Fruit fly (Drosophila melanogaster) whole organism, pupa: ENCODE data around the gene Vps16A.

Experiments used
- CG10348 ChIP-seq: fragments of 200-800 bp; sonication (Bioruptor generic); IDR thresholded peaks from 2 replicates; pipeline ENCODE4 v1.3.6; 2022; ENCODE audit warnings: missing biosample characterization, missing genetic modification characterization
- CG12605 ChIP-seq: fragments of 200-800 bp; sonication (Bioruptor generic); IDR thresholded peaks from 2 replicates; pipeline ENCODE4 v1.3.6; 2022; ENCODE audit warnings: missing biosample characterization, missing genetic modification characterization
- CG13204 ChIP-seq: fragments of 200-800 bp; sonication (Bioruptor generic); optimal IDR thresholded peaks from 2 replicates; lab custom pipeline; 2018; ENCODE audit warnings: missing biosample characterization, mild to moderate bottlenecking, missing genetic modification characterization, moderate library complexity
- CG14655 ChIP-seq: fragments of 200-800 bp; sonication (Bioruptor generic); optimal IDR thresholded peaks from 3 replicates; lab custom pipeline; 2017; ENCODE audit warnings: mild to moderate bottlenecking, missing biosample characterization, missing genetic modification reagents, missing genetic modification characterization
- CG15710 ChIP-seq: fragments of 200-800 bp; sonication (Bioruptor generic); optimal IDR thresholded peaks from 2 replicates; lab custom pipeline; 2018; ENCODE audit warnings: missing biosample characterization, mild to moderate bottlenecking, missing genetic modification characterization, moderate library complexity
- CG17806 ChIP-seq: fragments of 200-800 bp; sonication (Bioruptor generic); optimal IDR thresholded peaks from 2 replicates; lab custom pipeline; 2018; ENCODE audit warnings: missing biosample characterization, mild to moderate bottlenecking, missing genetic modification characterization, moderate library complexity
- CG32121 ChIP-seq: fragments of 200-800 bp; sonication (Bioruptor generic); IDR thresholded peaks from 2 replicates; pipeline ENCODE4 v1.3.6; 2022; ENCODE audit warnings: missing biosample characterization, missing genetic modification characterization
- CG34367 ChIP-seq: fragments of 200-800 bp; sonication (Bioruptor generic); optimal IDR thresholded peaks from 2 replicates; lab custom pipeline; 2018; ENCODE audit warnings: missing biosample characterization, mild to moderate bottlenecking, missing genetic modification characterization
- CG4496 ChIP-seq: fragments of 200-800 bp; sonication (Bioruptor generic); IDR thresholded peaks from 3 replicates; pipeline ENCODE4 v1.3.6; 2022; ENCODE audit warnings: missing biosample characterization, missing genetic modification characterization
- CG8159 ChIP-seq: fragments of 200-800 bp; sonication (Bioruptor generic); optimal IDR thresholded peaks from 3 replicates; lab custom pipeline; 2018; ENCODE audit warnings: missing biosample characterization, mild to moderate bottlenecking, missing genetic modification characterization, moderate library complexity
- CG8301 ChIP-seq: fragments of 200-800 bp; sonication (Bioruptor generic); optimal IDR thresholded peaks from 2 replicates; lab custom pipeline; 2018; ENCODE audit warnings: missing biosample characterization, mild to moderate bottlenecking, missing genetic modification characterization
- CG9948 ChIP-seq: fragments of 200-800 bp; sonication (Bioruptor generic); optimal IDR thresholded peaks from 2 replicates; lab custom pipeline; 2018; ENCODE audit warnings: missing biosample characterization, mild to moderate bottlenecking, missing genetic modification characterization, moderate library complexity
- D1 ChIP-seq: fragments of 200-800 bp; sonication (Bioruptor generic); optimal IDR thresholded peaks from 2 replicates; lab custom pipeline; 2018; ENCODE audit warnings: missing biosample characterization, mild to moderate bottlenecking, missing genetic modification characterization, moderate library complexity
- EcR ChIP-seq: fragments of 200-800 bp; sonication (Bioruptor generic); optimal IDR thresholded peaks from 3 replicates; lab custom pipeline; 2019; ENCODE audit warnings: missing biosample characterization, missing genetic modification characterization, mild to moderate bottlenecking, moderate library complexity, missing genetic modification reagents
- Ets98B ChIP-seq: fragments of 200-800 bp; sonication (Bioruptor generic); IDR thresholded peaks from 2 replicates; pipeline ENCODE4 v1.3.6; 2022; ENCODE audit warnings: missing biosample characterization, missing genetic modification characterization
- Pif1A ChIP-seq: fragments of 200-800 bp; sonication (Bioruptor generic); optimal IDR thresholded peaks from 3 replicates; lab custom pipeline; 2016; ENCODE audit warnings: missing biosample characterization, missing genetic modification characterization
- Pif1B ChIP-seq: fragments of 200-800 bp; sonication (Bioruptor generic); optimal IDR thresholded peaks from 3 replicates; lab custom pipeline; 2016; ENCODE audit warnings: missing biosample characterization, missing genetic modification characterization
- Snoo ChIP-seq: fragments of 200-800 bp; sonication (Bioruptor generic); optimal IDR thresholded peaks from 3 replicates; lab custom pipeline; 2017; ENCODE audit warnings: missing biosample characterization, mild to moderate bottlenecking, missing genetic modification characterization, inconsistent platforms
- fd96Ca ChIP-seq: fragments of 200-800 bp; sonication (Bioruptor generic); IDR thresholded peaks from 3 replicates; pipeline ENCODE4 v1.3.6; 2022; ENCODE audit warnings: missing biosample characterization, missing genetic modification characterization
- gl ChIP-seq: fragments of 200-800 bp; sonication (Bioruptor generic); optimal IDR thresholded peaks from 2 replicates; lab custom pipeline; 2018; ENCODE audit warnings: missing biosample characterization, mild to moderate bottlenecking, missing genetic modification characterization
- rn ChIP-seq: fragments of 200-800 bp; sonication (Bioruptor generic); IDR thresholded peaks from 2 replicates; pipeline ENCODE4 v1.3.6; 2022; ENCODE audit warnings: missing biosample characterization, missing genetic modification characterization

Vps16A gene

DNA sequence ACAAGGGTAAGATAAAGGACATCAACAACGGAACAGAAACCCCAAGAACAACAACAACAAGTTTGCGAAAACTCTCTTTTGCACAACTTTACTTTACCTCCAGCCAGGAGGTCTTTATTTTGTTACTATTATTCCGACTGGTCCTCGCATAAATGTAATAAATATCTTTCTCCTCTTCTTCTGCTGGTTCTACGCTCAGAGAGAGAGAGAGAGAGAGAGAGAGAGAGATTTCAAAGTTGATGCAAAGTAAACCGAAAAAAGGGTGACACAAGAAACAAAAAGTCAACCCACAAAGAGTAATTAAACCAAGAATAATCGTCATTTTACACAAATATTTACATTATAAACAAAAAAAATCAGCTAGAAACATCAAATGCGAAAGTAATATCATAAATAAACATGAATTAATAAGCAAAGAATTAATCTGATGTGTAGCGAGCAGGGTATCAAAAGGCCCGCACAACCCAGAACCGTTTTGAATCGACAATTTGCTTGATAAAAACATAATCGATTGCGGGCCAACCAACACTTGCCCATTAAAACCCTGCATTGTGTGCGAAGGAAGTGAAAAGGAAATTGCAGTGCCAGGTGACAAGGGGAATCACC lies 36.7 kb upstream of the Vps16A start:
- no peak; the same call in 2 of the 3 replicates for TF ChIP-seq fd96Ca (GFP tag; lab: Robert Waterston, UW)
- TF ChIP-seq Ets98B (GFP tag; lab: Robert Waterston, UW): no peak
- TF ChIP-seq CG14655 (GFP tag; lab: Kevin White, UChicago): peak; percentile 54
- TF ChIP-seq rn (GFP tag; lab: Robert Waterston, UW): no peak
- TF ChIP-seq CG17806: peak; percentile 65
- TF ChIP-seq CG4496: peak; percentile 58; the same call in 1 of the 3 replicates
- peak; percentile 48 for TF ChIP-seq Pif1B (GFP tag; lab: Kevin White, UChicago)
- TF ChIP-seq Snoo (tag; lab: Kevin White, UChicago): peak; percentile 42
- TF ChIP-seq CG10348 (GFP tag; lab: Robert Waterston, UW): no peak
- TF ChIP-seq CG9948 (tag; lab: Kevin White, UChicago): peak; percentile 52
- TF ChIP-seq CG8301 (tag; lab: Kevin White, UChicago): peak; percentile 42
- peak; percentile 77 for TF ChIP-seq CG8159
- TF ChIP-seq EcR: no peak
- peak; percentile 54 for TF ChIP-seq Pif1A (GFP tag; lab: Kevin White, UChicago)
- TF ChIP-seq CG15710 (tag; lab: Kevin White, UChicago): peak; percentile 38
- peak; percentile 12 for TF ChIP-seq D1
- TF ChIP-seq CG34367 (tag; lab: Kevin White, UChicago): peak; percentile 57
- no peak for TF ChIP-seq CG13204 (GFP tag; lab: Kevin White, UChicago)
- TF ChIP-seq CG12605 (GFP tag; lab: Robert Waterston, UW): peak; percentile 57; the same call in 1 of the 2 replicates
- no peak for TF ChIP-seq gl (tag; lab: Kevin White, UChicago)
- TF ChIP-seq CG32121 (GFP tag; lab: Robert Waterston, UW): 0 out of 2 replicates have a peak, but pooled peaks have one; percentile 23

DNA sequence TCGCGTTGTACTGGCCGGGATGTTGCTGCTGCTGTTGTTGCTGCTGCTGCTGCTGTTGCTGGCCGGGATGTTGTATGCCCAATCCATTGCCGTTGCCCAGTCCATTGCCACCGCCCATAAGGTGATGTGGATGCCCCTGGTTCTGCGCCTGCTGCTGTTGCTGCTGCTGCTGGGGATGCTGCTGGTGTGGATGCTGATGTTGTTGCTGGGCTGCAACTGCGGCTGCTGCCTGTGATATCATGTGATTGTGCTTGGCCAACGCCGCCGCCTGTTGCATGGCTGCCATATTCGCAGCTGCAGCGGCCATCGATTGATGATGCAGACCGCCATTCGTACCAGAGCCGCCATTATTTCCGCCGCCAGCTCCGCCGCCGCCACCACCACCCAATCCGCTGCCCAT lies 34.5 kb upstream of the Vps16A start:
- TF ChIP-seq rn (GFP tag; lab: Robert Waterston, UW) (no peak), D1 (no peak), CG13204 (GFP tag; lab: Kevin White, UChicago) (no peak), CG12605 (GFP tag; lab: Robert Waterston, UW) (no peak), CG4496 (no peak), CG32121 (GFP tag; lab: Robert Waterston, UW) (no peak), CG8301 (tag; lab: Kevin White, UChicago) (no peak), CG17806 (no peak), CG14655 (GFP tag; lab: Kevin White, UChicago) (no peak), CG15710 (tag; lab: Kevin White, UChicago) (no peak), Ets98B (GFP tag; lab: Robert Waterston, UW) (no peak), CG8159 (no peak), Pif1B (GFP tag; lab: Kevin White, UChicago) (no peak), EcR (no peak), CG10348 (GFP tag; lab: Robert Waterston, UW) (no peak), CG34367 (tag; lab: Kevin White, UChicago) (no peak), Pif1A (GFP tag; lab: Kevin White, UChicago) (no peak)

- TF ChIP-seq CG17806 (no peak), Pif1B (GFP tag; lab: Kevin White, UChicago) (no peak), EcR (no peak), CG15710 (tag; lab: Kevin White, UChicago) (no peak)
These were observed 33.1 kb upstream of the Vps16A start for dm6 chr3R:9233763-9234162.

DNA sequence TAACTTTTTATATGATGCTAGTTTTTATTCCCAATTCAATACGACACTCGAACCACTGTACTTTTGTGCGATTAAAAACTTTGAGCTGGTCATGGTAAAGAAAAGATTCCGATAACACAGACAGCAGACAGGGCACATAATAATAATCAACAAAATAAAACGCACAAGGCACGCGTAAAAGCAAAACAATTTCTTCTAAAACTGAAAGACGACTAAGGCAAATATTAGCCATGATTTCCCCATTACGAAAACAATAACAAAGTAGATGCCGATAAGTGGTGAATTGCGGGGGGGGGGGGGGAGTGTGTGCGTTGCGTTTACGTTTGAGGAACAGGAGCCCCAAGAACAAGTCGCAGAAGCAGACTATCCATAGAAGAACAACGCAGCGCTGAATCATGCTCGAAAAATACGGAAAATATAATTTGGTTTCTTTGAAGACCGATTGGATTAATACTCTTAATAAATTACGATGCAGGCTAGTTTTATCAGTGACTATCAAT lies 32.0 kb upstream of the Vps16A start:
- peak; percentile 0 for TF ChIP-seq Pif1B (GFP tag; lab: Kevin White, UChicago)
- no peak for TF ChIP-seq D1

DNA sequence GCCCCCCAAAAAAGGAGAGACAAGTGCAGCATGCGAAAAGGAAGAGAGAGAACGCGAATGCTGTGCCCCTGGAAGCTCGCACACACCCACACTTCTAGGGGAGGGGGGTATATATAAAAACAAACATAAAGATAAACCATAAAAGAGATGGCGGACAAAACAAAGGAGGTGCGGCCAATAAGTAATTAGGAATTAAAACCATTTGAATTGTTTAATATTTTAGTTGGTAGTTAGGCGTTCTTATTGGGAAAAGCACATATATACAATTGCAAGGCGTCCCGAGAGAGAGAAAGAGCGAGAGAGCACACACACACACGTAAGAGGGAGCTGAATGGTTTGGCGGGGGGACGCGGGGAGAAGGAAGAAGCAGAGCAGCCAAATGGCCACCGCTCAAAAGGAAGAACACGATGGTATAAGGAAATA lies 30.7 kb upstream of the Vps16A start:
- TF ChIP-seq CG13204 (GFP tag; lab: Kevin White, UChicago) (peak; percentile 15), EcR (no peak), CG15710 (tag; lab: Kevin White, UChicago) (no peak), CG10348 (GFP tag; lab: Robert Waterston, UW) (no peak), CG14655 (GFP tag; lab: Kevin White, UChicago) (no peak), CG8301 (tag; lab: Kevin White, UChicago) (no peak), CG12605 (GFP tag; lab: Robert Waterston, UW) (no peak), CG4496 (no peak), CG17806 (no peak), Ets98B (GFP tag; lab: Robert Waterston, UW) (0 out of 2 replicates have a peak, but pooled peaks have one; percentile 8), CG32121 (GFP tag; lab: Robert Waterston, UW) (no peak), CG34367 (tag; lab: Kevin White, UChicago) (peak; percentile 3), D1 (no peak)

DNA sequence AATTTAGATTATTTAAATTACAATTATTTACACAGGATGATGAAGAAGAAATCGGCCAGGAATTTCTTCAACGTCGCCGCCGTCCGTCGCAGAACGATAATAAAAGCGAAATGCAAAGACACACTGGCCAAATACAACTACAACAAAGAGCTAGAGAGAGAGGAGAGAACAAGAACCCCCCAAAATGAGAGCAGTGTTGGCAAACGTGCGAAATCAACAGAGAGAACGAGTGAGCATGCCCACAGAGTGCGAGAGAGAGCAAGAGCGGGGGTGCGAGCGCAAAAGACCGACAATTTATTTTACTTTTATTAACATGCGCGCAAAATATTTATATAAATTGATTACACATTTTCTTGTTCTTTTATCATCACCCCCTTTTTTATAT lies 29.9 kb upstream of the Vps16A start:
- TF ChIP-seq gl (tag; lab: Kevin White, UChicago): no peak
- no peak for TF ChIP-seq D1
- peak; percentile 29 for TF ChIP-seq Pif1B (GFP tag; lab: Kevin White, UChicago)
- TF ChIP-seq CG12605 (GFP tag; lab: Robert Waterston, UW): peak; percentile 41
- TF ChIP-seq CG34367 (tag; lab: Kevin White, UChicago): no peak
- TF ChIP-seq rn (GFP tag; lab: Robert Waterston, UW): no peak
- TF ChIP-seq CG10348 (GFP tag; lab: Robert Waterston, UW): no peak
- TF ChIP-seq Snoo (tag; lab: Kevin White, UChicago): peak; percentile 26
- peak; percentile 39 for TF ChIP-seq Pif1A (GFP tag; lab: Kevin White, UChicago)
- TF ChIP-seq Ets98B (GFP tag; lab: Robert Waterston, UW): peak; percentile 43; the same call in 1 of the 2 replicates
- no peak for TF ChIP-seq CG14655 (GFP tag; lab: Kevin White, UChicago)
- TF ChIP-seq CG32121 (GFP tag; lab: Robert Waterston, UW): no peak
- TF ChIP-seq fd96Ca (GFP tag; lab: Robert Waterston, UW): peak; percentile 24; the same call in 1 of the 3 replicates
- TF ChIP-seq CG13204 (GFP tag; lab: Kevin White, UChicago): no peak
- no peak for TF ChIP-seq CG9948 (tag; lab: Kevin White, UChicago)
- peak; percentile 72 for TF ChIP-seq CG4496
- TF ChIP-seq EcR: peak; percentile 49
- no peak for TF ChIP-seq CG8159
- TF ChIP-seq CG8301 (tag; lab: Kevin White, UChicago): no peak
- no peak for TF ChIP-seq CG15710 (tag; lab: Kevin White, UChicago)
- no peak for TF ChIP-seq CG17806
